Worm (Caenorhabditis elegans) whole organism, L3 larva: Measurements from ENCODE around the gene K10C2.14.
A peak's percentile ranks its signal among the peaks of the same experiment; 100 is the strongest.

Experiments
- R02D3.7 ChIP-seq: fragments of 150-350 bp; optimal IDR thresholded peaks from 2 replicates; lab custom pipeline; 2014; ENCODE audit warnings: missing biosample characterization, missing genetic modification characterization
- aly-2 ChIP-seq: fragments of 150-350 bp; optimal IDR thresholded peaks from 2 replicates; lab custom pipeline; 2014; ENCODE audit warnings: missing biosample characterization, missing genetic modification characterization
- egl-27 ChIP-seq: sonication (generic microtip); optimal IDR thresholded peaks from 4 replicates; lab custom pipeline; 2017; ENCODE audit warnings: missing biosample characterization, missing genetic modification reagents, missing genetic modification characterization
- elt-2 ChIP-seq: sonication (generic microtip); optimal IDR thresholded peaks from 2 replicates; lab custom pipeline; 2016; ENCODE audit warnings: missing genetic modification reagents, mild to moderate bottlenecking, missing genetic modification characterization, missing compliant biosample characterization
- mdl-1 ChIP-seq: fragments of 150-350 bp; optimal IDR thresholded peaks from 2 replicates; lab custom pipeline; 2014; ENCODE audit warnings: missing biosample characterization, missing genetic modification characterization
- nfya-1 ChIP-seq: sonication (generic microtip); optimal IDR thresholded peaks from 2 replicates; lab custom pipeline; 2017; ENCODE audit warnings: missing genetic modification characterization, mild to moderate bottlenecking, missing compliant biosample characterization, antibody characterized with exemption, moderate library complexity; ENCODE audit not compliant: insufficient read depth
- nhr-11 ChIP-seq: fragments of 150-350 bp; optimal IDR thresholded peaks from 2 replicates; lab custom pipeline; 2014; ENCODE audit warnings: missing biosample characterization, missing genetic modification characterization
- nhr-12 ChIP-seq: fragments of 150-350 bp; optimal IDR thresholded peaks from 2 replicates; lab custom pipeline; 2014; ENCODE audit warnings: missing biosample characterization, missing genetic modification characterization
- nhr-237 ChIP-seq: fragments of 150-350 bp; optimal IDR thresholded peaks from 2 replicates; lab custom pipeline; 2014; ENCODE audit warnings: missing biosample characterization, missing genetic modification characterization
- nhr-28 ChIP-seq: fragments of 150-350 bp; optimal IDR thresholded peaks from 2 replicates; lab custom pipeline; 2014; ENCODE audit warnings: missing biosample characterization, missing genetic modification characterization
- nhr-43 ChIP-seq: sonication (generic microtip); optimal IDR thresholded peaks from 2 replicates; lab custom pipeline; 2016; ENCODE audit warnings: mild to moderate bottlenecking, missing genetic modification characterization, missing compliant biosample characterization; ENCODE audit not compliant: poor library complexity, severe bottlenecking
- pha-4 ChIP-seq: fragments of 150-350 bp; optimal IDR thresholded peaks from 2 replicates; lab custom pipeline; 2014; ENCODE audit warnings: missing biosample characterization, missing genetic modification reagents, missing genetic modification characterization
- pqm-1 ChIP-seq: fragments of 150-350 bp; optimal IDR thresholded peaks from 2 replicates; lab custom pipeline; 2017; ENCODE audit warnings: missing biosample characterization, missing genetic modification characterization, inconsistent platforms
- sea-2 ChIP-seq: fragments of 150-350 bp; sonication (generic microtip); optimal IDR thresholded peaks from 4 replicates; lab custom pipeline; 2014; ENCODE audit warnings: missing biosample characterization, missing genetic modification reagents, missing genetic modification characterization
- zag-1 ChIP-seq: fragments of 150-350 bp; optimal IDR thresholded peaks from 2 replicates; lab custom pipeline; 2014; ENCODE audit warnings: missing biosample characterization, missing genetic modification characterization

K10C2.14 gene

DNA sequence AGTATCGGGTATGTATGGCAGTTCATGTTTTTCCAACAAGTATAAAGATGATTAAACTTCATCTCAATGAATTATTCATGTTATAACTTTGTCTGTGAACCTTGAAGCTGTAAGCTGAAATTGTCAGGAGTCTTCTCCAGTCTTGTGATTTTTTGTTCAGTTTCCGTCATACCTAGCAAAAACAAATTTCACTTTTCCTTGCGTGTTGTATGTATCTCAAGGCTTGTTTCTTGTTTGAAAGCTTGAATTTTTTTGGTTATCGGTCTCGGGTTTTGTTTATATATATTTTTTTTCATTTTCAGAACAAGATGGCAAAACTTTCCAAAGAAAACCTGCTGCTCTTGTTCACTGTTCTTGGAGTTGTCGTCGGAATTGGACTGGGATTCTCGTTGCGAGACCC is 37.2 kb downstream of the K10C2.14 start, which contains the start of gene glt-4:
TSS of gene glt-4 (plus strand) at position 301 of the 400 bp plus-strand sequence.
- no peak for TF ChIP-seq nhr-11 (tag; lab: Kevin White, UChicago)
- TF ChIP-seq nhr-28 (tag; lab: Kevin White, UChicago): no peak
- TF ChIP-seq nhr-43 (tag; lab: Kevin White, UChicago): no peak
- TF ChIP-seq, all 47 proteins: peak for 0

DNA sequence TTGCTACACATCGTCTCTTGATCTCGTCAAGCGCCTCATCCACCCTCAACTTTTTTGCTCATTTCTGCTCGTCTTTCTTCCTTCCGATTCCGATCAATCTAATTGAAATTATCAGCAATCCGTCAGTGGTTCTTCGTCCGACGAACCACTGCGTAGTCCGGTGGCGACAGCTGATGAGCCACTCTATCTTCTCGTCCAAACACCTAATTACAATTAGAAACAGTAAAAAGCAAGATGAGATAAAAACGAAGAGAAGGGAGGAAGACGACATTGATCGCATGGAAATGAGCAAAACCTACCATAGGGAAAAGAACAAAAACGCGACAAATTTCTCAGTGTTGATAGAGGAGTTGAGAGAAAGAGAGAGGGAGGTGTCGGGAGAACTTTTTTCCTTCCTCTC is 40.9 kb downstream of the K10C2.14 start:
- TF ChIP-seq elt-2 (tag; lab: Kevin White, UChicago) (no peak), sea-2 (GFP tag; lab: Kevin White, UChicago) (no peak), nfya-1 (tag; lab: Kevin White, UChicago) (peak; percentile 10)

DNA sequence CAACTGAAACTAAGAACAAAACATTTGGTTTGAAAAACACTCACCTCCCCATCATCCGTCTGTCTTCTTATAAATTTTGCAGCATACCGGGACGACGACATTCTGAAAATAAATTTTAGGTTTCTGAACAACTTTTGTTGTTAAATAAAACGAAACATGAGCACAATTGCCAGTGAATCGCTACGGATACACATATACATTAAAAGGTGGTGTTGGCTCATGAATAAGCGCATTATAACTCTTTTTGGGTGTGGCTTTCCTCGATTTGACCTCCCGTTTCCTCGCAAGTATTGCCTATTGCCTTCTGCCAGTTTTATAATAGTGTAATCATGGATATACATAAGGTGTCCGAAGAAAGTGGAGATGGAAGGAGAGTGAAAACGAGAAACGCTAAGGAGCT is 48.9 kb downstream of the K10C2.14 start, which contains the start of gene igcm-2:
TSS of gene igcm-2 (minus strand) at position 101 of the 400 bp plus-strand sequence.
- TF ChIP-seq nhr-237 (no peak), mdl-1 (tag; lab: Kevin White, UChicago) (no peak), pha-4 (tag; lab: Kevin White, UChicago) (no peak), R02D3.7 (tag; lab: Kevin White, UChicago) (no peak), egl-27 (no peak), aly-2 (no peak), zag-1 (tag; lab: Kevin White, UChicago) (no peak), nhr-12 (tag; lab: Kevin White, UChicago) (no peak), pqm-1 (no peak), nfya-1 (tag; lab: Kevin White, UChicago) (no peak)
